Fruit fly (Drosophila melanogaster) whole organism: ENCODE measurements around the gene Atat.

Source experiments
- CG8478 ChIP-seq: fragments of >200 bp; optimal IDR thresholded peaks from 2 replicates; lab custom pipeline; 2018; ENCODE audit warnings: inconsistent platforms
- Dll ChIP-seq: fragments of >200 bp; optimal IDR thresholded peaks from 2 replicates; lab custom pipeline; 2017
- EcR ChIP-seq, 2 experiments: fragments of >200 bp; optimal IDR thresholded peaks; 2 replicates each; lab custom pipeline; 2017; ENCODE audit warnings: missing biosample characterization in 2 of 2, missing genetic modification characterization in 2 of 2, missing genetic modification reagents in 2 of 2
- pan ChIP-seq: fragments of >200 bp; optimal IDR thresholded peaks from 2 replicates; lab custom pipeline; 2017
- psq ChIP-seq: fragments of >200 bp; optimal IDR thresholded peaks from 2 replicates; lab custom pipeline; 2017
- usp ChIP-seq: fragments of >200 bp; optimal IDR thresholded peaks from 2 replicates; lab custom pipeline; 2017; ENCODE audit warnings: missing biosample characterization, missing genetic modification characterization, mixed read lengths

DNA sequence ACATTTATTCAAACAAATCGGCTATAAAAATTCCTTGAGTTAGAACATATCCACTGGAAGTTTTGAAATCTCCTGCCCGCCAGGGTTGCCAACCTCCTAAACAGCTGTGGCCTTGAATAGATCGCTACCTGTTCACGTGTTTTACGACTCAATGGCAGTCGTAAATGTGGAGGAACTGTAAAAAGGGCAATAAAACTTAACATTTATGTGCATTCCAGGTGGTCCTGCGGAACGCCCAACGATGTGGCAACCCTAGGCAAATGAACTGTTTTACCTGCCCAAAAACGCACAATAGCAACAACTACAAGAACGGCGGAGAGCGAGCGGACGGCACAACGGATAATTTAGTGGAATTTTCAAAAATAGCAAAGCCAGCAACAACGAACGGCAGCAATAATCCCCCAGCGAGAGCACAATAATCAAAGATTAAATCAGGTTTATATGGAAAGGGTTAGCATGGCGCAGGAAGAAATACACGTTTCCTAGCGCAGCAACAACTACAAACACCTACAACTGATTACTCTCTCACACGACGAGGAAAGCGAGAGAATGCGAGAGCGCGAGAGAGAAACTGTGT lies 35.2 kb upstream of the Atat start:
- TF ChIP-seq EcR (GFP tag; optimal IDR thresholded peaks at IDR 0.05; lab: Kevin White, UChicago) (no peak), CG8478 (lab: Kevin White, UChicago) (no peak), pan (no peak), usp (GFP tag; lab: Kevin White, UChicago) (no peak), psq (no peak), Dll (lab: Kevin White, UChicago) (no peak)
